Fruit fly (Drosophila melanogaster): ENCODE measurements around the gene CG4382.

The CG4382 gene

DNA sequence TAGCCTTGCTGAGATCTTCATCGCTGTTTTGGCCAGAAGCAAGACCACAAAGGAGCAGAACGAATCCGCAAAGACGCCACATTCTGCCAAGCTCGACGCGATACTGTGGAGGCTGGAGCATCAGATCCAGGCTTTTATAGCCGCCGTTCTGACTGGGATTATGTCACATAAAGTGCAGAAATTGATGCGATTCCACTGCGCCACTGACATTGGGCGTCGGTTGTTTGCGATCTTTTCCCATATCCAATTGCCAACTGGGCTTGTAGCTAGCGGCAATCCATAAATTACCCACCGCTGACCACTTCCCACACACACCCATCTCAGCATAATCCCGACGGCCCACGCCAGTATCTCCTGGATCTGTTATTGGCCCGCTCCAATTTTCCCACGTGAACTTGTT lies at the start of gene CG4382:
Gene CG4382, minus strand, starts transcription at position 101 of the 400 bp plus-strand sequence.
- no peak for TF ChIP-seq CG17801 (GFP tag; optimal IDR thresholded peaks at IDR 0.05; ENCODE audit: partially characterized antibody)

DNA sequence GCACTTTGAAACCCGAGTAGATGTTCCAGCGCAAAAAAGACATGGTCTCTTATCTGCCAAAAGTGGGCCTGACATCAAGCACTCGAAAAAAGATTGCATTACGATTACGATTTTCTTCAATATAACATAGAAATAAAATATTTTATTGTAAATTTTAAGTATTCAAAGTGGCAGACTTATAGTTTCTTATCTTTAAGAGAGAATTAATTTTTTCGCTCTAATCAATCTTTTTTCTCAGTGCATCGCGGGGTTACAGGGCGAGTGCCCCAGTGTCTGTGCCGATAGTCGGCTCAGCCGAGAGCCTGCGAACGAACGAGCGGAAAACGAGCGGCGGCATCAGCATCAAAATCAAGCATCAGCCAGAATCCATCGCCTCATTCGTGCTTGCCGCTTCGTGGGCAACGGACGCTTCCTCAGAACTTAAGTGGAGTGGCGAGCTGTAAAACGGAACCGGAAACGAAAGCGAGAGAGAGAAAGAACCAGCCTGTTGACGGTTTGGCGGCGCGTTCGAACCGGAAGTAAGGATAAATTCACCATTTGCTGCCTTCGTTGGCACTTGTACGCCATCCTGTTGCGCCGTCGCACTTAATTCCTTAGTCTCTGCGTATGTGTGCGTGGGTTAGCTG lies 33.3 kb upstream of the CG4382 start, which contains the start of gene Apoltp:
Gene Apoltp, plus strand, starts transcription at position 369 of the 626 bp plus-strand sequence.
- no peak for TF ChIP-seq CG17801 (GFP tag; optimal IDR thresholded peaks at IDR 0.05; ENCODE audit: partially characterized antibody)

dm6 chr2L:9633098-9633497 lies 32.4 kb upstream of the CG4382 start:
- TF ChIP-seq CG17801 (GFP tag; optimal IDR thresholded peaks at IDR 0.05; ENCODE audit: partially characterized antibody), result no peak

DNA sequence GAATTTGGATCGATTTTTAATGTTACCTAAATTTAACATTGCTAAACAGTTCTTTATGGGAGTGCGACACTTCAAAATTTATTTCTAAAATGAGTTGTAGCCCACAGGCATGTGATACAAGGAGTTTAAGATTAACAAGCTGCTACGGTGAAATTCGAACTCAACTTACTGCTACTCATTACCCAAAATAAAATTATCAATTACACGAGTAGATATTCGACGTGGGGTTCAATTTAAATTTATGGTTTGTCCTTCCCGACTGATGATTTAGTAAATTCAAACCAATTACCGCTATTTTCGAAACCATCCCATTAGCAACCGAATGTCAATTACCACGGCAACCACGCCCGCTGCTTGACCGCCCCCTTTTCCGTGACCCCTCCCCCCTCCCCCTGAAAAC lies 24.5 kb upstream of the CG4382 start, which contains the start of gene CG31882:
Gene CG31882, minus strand, starts transcription at position 101 of the 400 bp plus-strand sequence.
- TF ChIP-seq CG17801 (GFP tag; optimal IDR thresholded peaks at IDR 0.05; ENCODE audit: partially characterized antibody), result no peak

DNA sequence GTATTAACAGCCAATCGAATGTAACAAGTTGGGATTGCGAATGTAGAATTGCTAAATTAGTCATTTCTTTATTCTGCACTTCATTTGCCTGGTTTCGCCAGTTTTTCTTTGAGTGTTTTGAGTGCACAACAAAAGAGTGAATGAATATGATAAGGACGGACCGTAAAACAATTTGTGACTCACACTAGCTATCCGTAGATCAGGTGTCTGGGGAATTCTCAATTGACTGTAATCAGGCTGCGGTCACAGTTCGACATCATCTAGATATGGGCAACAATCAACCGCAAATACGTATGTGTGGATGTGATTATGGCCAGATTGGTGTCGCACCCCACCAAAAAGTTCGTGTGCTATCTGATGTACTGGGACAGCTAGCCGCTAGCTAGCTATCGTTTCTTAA lies 19.3 kb upstream of the CG4382 start:
- TF ChIP-seq CG17801 (GFP tag; optimal IDR thresholded peaks at IDR 0.05; ENCODE audit: partially characterized antibody), result no peak

DNA sequence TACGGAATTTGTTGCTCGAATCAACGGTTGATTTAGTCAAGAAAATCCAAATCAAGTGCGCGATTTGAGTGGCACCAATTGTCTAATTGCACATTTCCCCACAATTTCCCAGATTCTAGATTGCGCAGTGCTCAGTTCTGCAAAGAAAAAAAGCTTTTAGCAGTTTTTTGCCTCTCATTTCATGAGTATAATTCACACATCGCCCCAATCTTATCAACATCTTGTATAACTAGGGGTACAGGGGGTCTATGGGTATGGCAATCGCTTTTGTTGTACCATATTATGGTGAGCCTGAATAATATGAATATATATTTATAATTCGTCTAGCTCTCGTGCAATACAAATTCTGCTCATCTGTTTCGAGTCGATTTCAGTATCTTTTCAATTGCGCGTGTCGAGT lies 18.2 kb upstream of the CG4382 start:
- TF ChIP-seq CG17801 (GFP tag; optimal IDR thresholded peaks at IDR 0.05; ENCODE audit: partially characterized antibody), result no peak

DNA sequence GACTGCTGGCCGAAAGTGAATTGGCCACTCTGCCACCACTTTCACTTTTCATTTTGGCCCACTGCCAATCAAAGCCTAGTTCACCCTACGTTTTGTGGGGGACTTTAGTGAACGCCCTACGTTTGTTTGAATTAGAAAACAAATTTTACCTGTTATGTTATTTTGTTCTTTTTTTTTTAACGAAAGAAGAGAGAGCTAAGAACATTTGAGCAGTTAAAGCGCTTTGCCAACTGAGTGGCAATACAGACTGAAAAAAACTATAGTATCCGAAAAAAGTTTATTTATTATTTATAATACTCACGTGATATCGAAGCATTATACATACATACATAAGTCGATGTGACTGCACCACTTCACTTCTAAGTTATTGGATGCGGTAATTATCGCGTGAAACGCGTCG lies 17.2 kb upstream of the CG4382 start:
- peak; percentile 29 for TF ChIP-seq CG17801 (GFP tag; optimal IDR thresholded peaks at IDR 0.05; ENCODE audit: partially characterized antibody)

dm6 chr2L:9616654-9617053 lies 16.0 kb upstream of the CG4382 start:
- TF ChIP-seq CG17801 (GFP tag; optimal IDR thresholded peaks at IDR 0.05; ENCODE audit: partially characterized antibody), result peak; percentile 7

DNA sequence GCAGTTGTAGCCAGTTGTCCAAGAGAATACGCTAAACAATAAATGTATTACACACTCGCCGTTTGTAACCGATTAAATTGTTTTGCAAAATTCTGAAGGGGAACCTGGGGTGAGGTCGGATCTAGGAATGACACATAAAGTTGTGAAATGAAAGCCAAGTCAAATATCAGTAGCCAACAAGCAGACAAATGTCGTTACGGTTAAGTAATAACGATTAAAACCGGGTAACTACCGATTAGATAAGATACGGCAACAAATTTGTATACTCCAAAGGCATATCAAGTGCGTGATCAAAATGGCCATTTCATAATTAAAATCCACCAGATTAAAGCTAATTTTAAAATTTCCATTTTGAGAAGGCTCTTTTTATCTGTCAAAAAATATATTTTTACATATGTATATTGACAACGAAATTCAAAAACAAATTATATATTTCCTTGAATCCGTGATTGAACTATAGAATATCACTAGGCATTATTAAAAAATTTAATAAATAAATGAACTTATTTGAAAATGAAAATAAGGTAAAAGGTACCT lies 15.4 kb upstream of the CG4382 start, which contains the start of gene GlcAT-S:
Gene GlcAT-S, plus strand, starts transcription at position 487 of the 537 bp plus-strand sequence.
- TF ChIP-seq CG17801 (GFP tag; optimal IDR thresholded peaks at IDR 0.05; ENCODE audit: partially characterized antibody), result no peak

dm6 chr2L:9615561-9615960 lies 14.9 kb upstream of the CG4382 start:
- TF ChIP-seq CG17801 (GFP tag; optimal IDR thresholded peaks at IDR 0.05; ENCODE audit: partially characterized antibody), result no peak

DNA sequence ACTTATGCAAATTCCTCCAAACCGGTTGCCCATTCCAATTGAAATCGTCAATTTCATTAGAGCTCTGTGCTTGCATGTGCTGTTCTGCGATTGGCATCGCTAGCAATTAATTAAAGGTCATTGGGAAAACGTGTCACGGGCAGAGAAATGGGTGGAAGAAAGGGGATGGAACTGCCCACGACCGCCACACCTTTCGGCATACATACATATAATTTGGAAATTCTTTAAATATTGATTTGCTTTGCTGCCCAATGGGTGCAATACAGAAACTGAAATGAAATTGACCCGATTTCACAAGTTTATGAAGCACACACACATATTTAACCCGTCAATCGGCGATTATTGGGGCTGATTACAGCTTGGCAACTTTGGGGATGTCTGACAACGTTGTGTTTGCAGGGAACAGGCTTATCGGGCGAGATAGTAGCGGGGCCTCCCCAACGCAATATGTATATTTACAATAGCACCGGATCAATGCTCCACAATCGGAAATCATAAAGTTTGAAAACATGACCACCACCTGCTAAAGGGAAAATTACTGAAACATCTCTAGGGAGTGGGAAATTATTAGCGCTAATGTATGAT lies 14.1 kb upstream of the CG4382 start:
- TF ChIP-seq CG17801 (GFP tag; optimal IDR thresholded peaks at IDR 0.05; ENCODE audit: partially characterized antibody), result no peak

DNA sequence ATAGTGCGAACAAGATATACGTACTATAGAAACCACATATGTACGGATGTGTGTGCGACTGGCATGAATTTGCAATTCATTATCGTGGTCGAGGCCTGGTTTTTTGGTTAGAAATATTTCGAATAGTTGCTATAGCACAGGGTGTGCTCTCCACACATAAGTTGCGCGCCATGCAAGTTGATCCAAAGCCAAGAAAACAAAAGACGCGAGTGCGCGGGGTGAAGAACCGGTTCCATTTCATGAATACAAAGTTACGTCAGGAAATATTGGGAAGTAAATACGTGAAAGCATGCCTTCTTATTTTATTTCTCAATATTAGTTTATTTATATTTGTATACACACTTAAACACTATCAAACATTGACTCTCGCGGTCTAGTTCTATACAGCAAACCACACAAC lies 13.2 kb upstream of the CG4382 start:
- no peak for TF ChIP-seq CG17801 (GFP tag; optimal IDR thresholded peaks at IDR 0.05; ENCODE audit: partially characterized antibody)

DNA sequence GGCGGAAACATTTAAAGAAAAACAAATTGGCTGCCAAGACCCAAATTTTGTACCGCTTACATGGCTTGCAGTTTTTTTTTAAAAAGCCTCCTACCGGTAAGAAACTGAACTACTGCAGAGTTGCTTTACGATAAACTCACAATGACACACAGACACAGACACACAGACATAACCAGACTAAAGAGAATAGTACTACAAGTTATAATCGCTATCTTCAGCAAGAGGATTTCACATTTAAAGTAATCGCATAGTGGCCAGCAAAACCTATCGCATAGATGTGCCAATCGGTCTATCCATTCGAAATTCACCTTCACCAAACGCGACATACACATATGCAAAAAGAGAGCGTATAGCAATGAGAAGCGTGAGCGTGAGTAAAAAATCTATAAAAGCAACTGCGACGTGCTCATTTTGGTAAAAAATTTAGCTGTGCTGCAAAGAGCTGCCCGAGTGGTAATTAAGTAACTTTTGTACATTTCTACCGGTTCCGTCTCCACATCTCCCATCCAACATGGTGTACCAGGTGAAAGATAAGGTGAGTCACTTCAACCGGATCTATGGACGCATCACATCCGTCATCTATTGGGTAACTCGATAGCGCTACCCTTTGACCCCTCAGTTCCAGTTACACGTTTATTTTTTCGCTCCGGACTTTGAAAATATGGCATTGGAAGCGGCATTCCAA lies 12.5 kb upstream of the CG4382 start, which contains the start of gene Trx2:
Gene Trx2, plus strand, starts transcription at position 161 of the 685 bp plus-strand sequence.
- TF ChIP-seq CG17801 (GFP tag; optimal IDR thresholded peaks at IDR 0.05; ENCODE audit: partially characterized antibody), result peak; percentile 36

DNA sequence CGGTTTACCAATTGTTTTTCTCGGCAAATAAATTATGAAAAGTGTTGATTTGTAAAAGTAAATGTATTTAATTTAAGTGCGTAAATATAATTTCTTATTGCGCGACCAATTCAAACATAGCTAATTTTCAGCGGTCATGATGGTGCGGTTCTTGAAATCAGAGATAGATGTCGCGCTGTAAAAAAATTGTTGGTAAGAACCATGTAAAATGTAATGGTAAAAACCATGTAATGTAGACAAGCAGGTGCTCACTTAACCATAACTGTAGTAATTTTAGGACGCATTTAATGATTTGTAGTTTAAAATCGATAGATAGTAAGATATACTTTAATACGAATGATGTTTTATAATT lies 12.0 kb upstream of the CG4382 start:
- no peak for TF ChIP-seq CG17801 (GFP tag; optimal IDR thresholded peaks at IDR 0.05; ENCODE audit: partially characterized antibody)

DNA sequence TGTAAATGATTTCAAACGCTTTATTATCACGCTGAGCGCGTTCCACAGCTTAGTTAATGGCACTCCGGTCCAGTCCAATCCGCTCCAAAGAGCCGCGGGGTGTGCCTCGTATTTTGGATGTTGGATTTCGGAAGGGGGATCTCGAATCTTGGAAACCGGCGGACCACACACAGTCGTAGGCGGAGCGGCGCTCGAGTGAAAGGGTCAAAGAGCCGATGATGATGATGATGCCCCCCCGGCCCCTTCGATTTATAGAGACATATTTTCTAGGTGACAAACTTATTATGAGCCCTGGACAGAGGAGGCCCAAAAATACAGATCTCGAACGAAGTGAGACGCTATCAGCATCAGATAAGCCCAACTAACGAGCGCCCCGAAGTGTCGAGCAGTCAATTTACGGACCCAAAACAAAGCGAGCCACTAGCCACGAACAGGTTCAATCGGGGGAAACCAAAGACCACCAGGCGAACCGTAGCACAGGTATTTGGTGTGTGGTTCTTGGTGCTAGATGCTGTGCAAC lies 8.7 kb upstream of the CG4382 start:
- no peak for TF ChIP-seq CG17801 (GFP tag; optimal IDR thresholded peaks at IDR 0.05; ENCODE audit: partially characterized antibody)
